Fruit fly (Drosophila melanogaster) whole organism, embryonic: Measurements from ENCODE around the gene CG5273.
A peak's percentile ranks its signal among the peaks of the same experiment; 100 is the strongest.

Experiments used
- Adf1 ChIP-seq: fragments of 200-800 bp; sonication (Bioruptor generic); IDR thresholded peaks from 2 replicates; pipeline ENCODE4 v1.3.6; 2022; ENCODE audit warnings: missing biosample characterization, missing genetic modification characterization
- Atf-2 ChIP-seq: fragments of 200-800 bp; sonication (Bioruptor generic); optimal IDR thresholded peaks from 2 replicates; lab custom pipeline; 2016; ENCODE audit warnings: missing biosample characterization, missing genetic modification characterization
- CG10321 ChIP-seq: fragments of 200-800 bp; sonication (Bioruptor generic); IDR thresholded peaks from 2 replicates; pipeline ENCODE4 v1.3.6; 2022; ENCODE audit warnings: missing biosample characterization, missing genetic modification characterization
- CG11247 ChIP-seq: fragments of 200-800 bp; sonication (Bioruptor generic); IDR thresholded peaks from 2 replicates; pipeline ENCODE4 v1.3.6; 2022; ENCODE audit warnings: missing biosample characterization, missing genetic modification characterization
- CG11398 ChIP-seq: fragments of 200-800 bp; sonication (Bioruptor generic); optimal IDR thresholded peaks from 2 replicates; lab custom pipeline; 2016; ENCODE audit warnings: missing biosample characterization, missing genetic modification characterization
- CG11560 ChIP-seq: fragments of 200-800 bp; sonication (Bioruptor generic); IDR thresholded peaks from 3 replicates; pipeline ENCODE4 v1.3.6; 2022; ENCODE audit warnings: missing biosample characterization, missing genetic modification characterization
- CG12391 ChIP-seq: fragments of 200-800 bp; sonication (Bioruptor generic); optimal IDR thresholded peaks from 3 replicates; lab custom pipeline; 2018; ENCODE audit warnings: missing biosample characterization, mild to moderate bottlenecking, missing genetic modification characterization, moderate library complexity
- CG12744 ChIP-seq: fragments of 200-800 bp; sonication (Bioruptor generic); optimal IDR thresholded peaks from 2 replicates; lab custom pipeline; 2016; ENCODE audit warnings: missing biosample characterization, missing genetic modification characterization
- CG14050 ChIP-seq: fragments of 200-800 bp; sonication (Bioruptor generic); IDR thresholded peaks from 3 replicates; pipeline ENCODE4 v1.3.6; 2022; ENCODE audit warnings: missing biosample characterization, missing genetic modification characterization
- CG14667 ChIP-seq: fragments of 200-800 bp; sonication (Bioruptor generic); IDR thresholded peaks from 2 replicates; pipeline ENCODE4 v1.3.6; 2022; ENCODE audit warnings: missing biosample characterization, missing genetic modification characterization
- CG2199 ChIP-seq: fragments of 200-800 bp; sonication (Bioruptor generic); IDR thresholded peaks from 3 replicates; pipeline ENCODE4 v1.3.6; 2022; ENCODE audit warnings: missing biosample characterization, missing genetic modification characterization
- CG3065 ChIP-seq: fragments of 200-800 bp; sonication (Bioruptor generic); optimal IDR thresholded peaks from 2 replicates; lab custom pipeline; 2016; ENCODE audit warnings: missing biosample characterization, missing genetic modification characterization
- CG32532 ChIP-seq: fragments of 200-800 bp; sonication (Bioruptor generic); IDR thresholded peaks from 2 replicates; pipeline ENCODE4 v1.3.6; 2022; ENCODE audit warnings: missing biosample characterization, missing genetic modification characterization
- CG3407 ChIP-seq: fragments of 200-800 bp; sonication (Bioruptor generic); optimal IDR thresholded peaks from 2 replicates; lab custom pipeline; 2018; ENCODE audit warnings: missing biosample characterization, mild to moderate bottlenecking, missing genetic modification characterization
- CG3726 ChIP-seq: fragments of 200-800 bp; sonication (Bioruptor generic); IDR thresholded peaks from 3 replicates; pipeline ENCODE4, ENCODE4 v1.3.6; 2022; ENCODE audit warnings: missing biosample characterization, missing genetic modification characterization
- CG4730 ChIP-seq: fragments of 200-800 bp; sonication (Bioruptor generic); IDR thresholded peaks from 2 replicates; pipeline ENCODE4 v1.3.6; 2022; ENCODE audit warnings: missing biosample characterization, missing genetic modification characterization
- CG5180 ChIP-seq: fragments of 200-800 bp; sonication (Bioruptor generic); optimal IDR thresholded peaks from 3 replicates; lab custom pipeline; 2017; ENCODE audit warnings: missing biosample characterization, missing genetic modification characterization, mild to moderate bottlenecking, moderate library complexity, missing genetic modification reagents
- CG6175 ChIP-seq: fragments of 200-800 bp; sonication (Bioruptor generic); IDR thresholded peaks from 3 replicates; pipeline ENCODE4 v1.3.6; 2022; ENCODE audit warnings: missing biosample characterization, missing genetic modification characterization
- CG6791 ChIP-seq: fragments of 200-800 bp; sonication (Bioruptor generic); IDR thresholded peaks from 3 replicates; pipeline ENCODE4 v1.3.6; 2022; ENCODE audit warnings: missing biosample characterization, missing genetic modification characterization; ENCODE audit not compliant: partially characterized antibody
- CG8359 ChIP-seq: fragments of 200-800 bp; sonication (Bioruptor generic); optimal IDR thresholded peaks from 2 replicates; lab custom pipeline; 2017; ENCODE audit warnings: missing biosample characterization, mild to moderate bottlenecking, missing genetic modification characterization, borderline replicate concordance
- Chrac-16 ChIP-seq: fragments of 200-800 bp; sonication (Bioruptor generic); optimal IDR thresholded peaks from 3 replicates; lab custom pipeline; 2016; ENCODE audit warnings: missing biosample characterization, missing genetic modification characterization
- Dip3 ChIP-seq: fragments of 200-800 bp; sonication (Bioruptor generic); optimal IDR thresholded peaks from 3 replicates; lab custom pipeline; 2016; ENCODE audit warnings: missing biosample characterization, missing genetic modification characterization
- HLH4C ChIP-seq: fragments of 200-800 bp; sonication (Bioruptor generic); IDR thresholded peaks from 3 replicates; pipeline ENCODE4 v1.3.6; 2022; ENCODE audit warnings: missing biosample characterization, missing genetic modification characterization; ENCODE audit not compliant: partially characterized antibody
- Hmx ChIP-seq: fragments of 200-800 bp; sonication (Bioruptor generic); optimal IDR thresholded peaks from 2 replicates; lab custom pipeline; 2016; ENCODE audit warnings: missing biosample characterization, missing genetic modification characterization
- Nf-YC ChIP-seq: fragments of 200-800 bp; optimal IDR thresholded peaks from 3 replicates; lab custom pipeline; 2019; ENCODE audit warnings: missing biosample characterization, mild to moderate bottlenecking, missing genetic modification characterization, moderate library complexity
- Oaz ChIP-seq: fragments of 200-800 bp; sonication (Bioruptor generic); IDR thresholded peaks from 2 replicates; pipeline ENCODE4 v1.3.6; 2022; ENCODE audit warnings: missing biosample characterization, missing genetic modification characterization
- Oli ChIP-seq: fragments of 200-800 bp; sonication (Bioruptor generic); optimal IDR thresholded peaks from 2 replicates; lab custom pipeline; 2018; ENCODE audit warnings: missing biosample characterization, mild to moderate bottlenecking, missing genetic modification characterization, moderate library complexity
- Stat92E ChIP-seq, 3 experiments: fragments of >200 bp in 2 of 3; fragments of 200-800 bp in 1 of 3; sonication (Bioruptor generic) in 1 of 3; optimal IDR thresholded peaks; 2 replicates each; lab custom pipeline; 2017 to 2019; ENCODE audit warnings: missing biosample characterization in 3 of 3, missing genetic modification characterization in 3 of 3, mild to moderate bottlenecking in 1 of 3, moderate library complexity in 1 of 3
- al ChIP-seq: fragments of 200-800 bp; sonication (Bioruptor generic); IDR thresholded peaks from 2 replicates; pipeline ENCODE4 v1.3.6; 2022; ENCODE audit warnings: missing biosample characterization, missing genetic modification characterization
- amos ChIP-seq: fragments of 200-800 bp; sonication (Bioruptor generic); IDR thresholded peaks from 2 replicates; pipeline ENCODE4 v1.3.6; 2022; ENCODE audit warnings: missing biosample characterization, missing genetic modification characterization; ENCODE audit not compliant: partially characterized antibody
- aop ChIP-seq: fragments of 200-800 bp; sonication (Bioruptor generic); IDR thresholded peaks from 2 replicates; pipeline ENCODE4 v1.3.6; 2022; ENCODE audit warnings: missing biosample characterization, missing genetic modification characterization
- bcd ChIP-seq: fragments of 200-800 bp; sonication (Bioruptor generic); optimal IDR thresholded peaks from 2 replicates; lab custom pipeline; 2017; ENCODE audit warnings: missing biosample characterization, mild to moderate bottlenecking, missing genetic modification characterization
- chinmo ChIP-seq: fragments of 200-800 bp; sonication (Bioruptor generic); IDR thresholded peaks from 4 replicates; pipeline ENCODE4 v1.3.6; 2022; ENCODE audit warnings: missing biosample characterization, missing genetic modification characterization; ENCODE audit not compliant: partially characterized antibody
- danr ChIP-seq: fragments of 200-800 bp; sonication (Bioruptor generic); IDR thresholded peaks from 2 replicates; pipeline ENCODE4 v1.3.6; 2022; ENCODE audit warnings: missing biosample characterization, missing genetic modification characterization
- fd3F ChIP-seq: fragments of 200-800 bp; sonication (Bioruptor generic); optimal IDR thresholded peaks from 2 replicates; lab custom pipeline; 2018; ENCODE audit warnings: missing biosample characterization, mild to moderate bottlenecking, missing genetic modification characterization, moderate library complexity
- gcm ChIP-seq: fragments of 200-800 bp; sonication (Bioruptor generic); optimal IDR thresholded peaks from 2 replicates; lab custom pipeline; 2019; ENCODE audit warnings: missing biosample characterization, mild to moderate bottlenecking, missing genetic modification characterization, moderate library complexity
- grn ChIP-seq: fragments of 200-800 bp; sonication (Bioruptor generic); optimal IDR thresholded peaks from 3 replicates; lab custom pipeline; 2017; ENCODE audit warnings: missing biosample characterization, missing genetic modification characterization
- hbn ChIP-seq: fragments of 200-800 bp; sonication (Bioruptor generic); IDR thresholded peaks from 2 replicates; pipeline ENCODE4 v1.3.6; 2022; ENCODE audit warnings: missing biosample characterization, missing genetic modification characterization; ENCODE audit not compliant: partially characterized antibody
- hkb ChIP-seq, 2 experiments: fragments of 200-800 bp in 1 of 2; fragments of >200 bp in 1 of 2; sonication (Bioruptor generic) in 1 of 2; IDR thresholded peaks in 1 of 2; optimal IDR thresholded peaks in 1 of 2; 2 replicates each; pipeline versions ENCODE4 v1.3.6 to Lab custom; 2017 to 2022; ENCODE audit warnings: missing biosample characterization in 1 of 2, missing genetic modification characterization in 1 of 2
- kay ChIP-seq: fragments of 200-800 bp; sonication (Bioruptor generic); optimal IDR thresholded peaks from 2 replicates; lab custom pipeline; 2016; ENCODE audit warnings: missing biosample characterization, missing genetic modification characterization
- kni ChIP-seq: fragments of 200-800 bp; sonication (Bioruptor generic); optimal IDR thresholded peaks from 3 replicates; lab custom pipeline; 2017; ENCODE audit warnings: mild to moderate bottlenecking, missing biosample characterization, missing genetic modification reagents, missing genetic modification characterization
- knrl ChIP-seq: fragments of 200-800 bp; sonication (Bioruptor generic); IDR thresholded peaks from 3 replicates; pipeline ENCODE4 v1.3.6; 2022; ENCODE audit warnings: missing biosample characterization, missing genetic modification characterization; ENCODE audit not compliant: partially characterized antibody
- lab ChIP-seq: fragments of 200-800 bp; sonication (Bioruptor generic); optimal IDR thresholded peaks from 3 replicates; lab custom pipeline; 2017; ENCODE audit warnings: missing biosample characterization, missing genetic modification characterization, mild to moderate bottlenecking, moderate library complexity, missing genetic modification reagents
- lov ChIP-seq, 2 experiments: fragments of 200-800 bp in 1 of 2; fragments of >200 bp in 1 of 2; sonication (Bioruptor generic) in 1 of 2; IDR thresholded peaks in 1 of 2; optimal IDR thresholded peaks in 1 of 2; 2 replicates in 1 of 2; 3 replicates in 1 of 2; pipeline versions ENCODE4 v1.3.6 to Lab custom; 2017 to 2022; ENCODE audit warnings: missing biosample characterization in 1 of 2, missing genetic modification characterization in 1 of 2
- onecut ChIP-seq: fragments of 200-800 bp; sonication (Bioruptor generic); IDR thresholded peaks from 2 replicates; pipeline ENCODE4 v1.3.6; 2022; ENCODE audit warnings: missing biosample characterization, missing genetic modification characterization
- org-1 ChIP-seq: fragments of 200-800 bp; sonication (Bioruptor generic); optimal IDR thresholded peaks from 2 replicates; lab custom pipeline; 2017; ENCODE audit warnings: missing biosample characterization, missing genetic modification characterization
- sug ChIP-seq: fragments of 200-800 bp; optimal IDR thresholded peaks from 2 replicates; lab custom pipeline; 2019; ENCODE audit warnings: missing biosample characterization, mild to moderate bottlenecking, missing genetic modification characterization, moderate library complexity
- trem ChIP-seq: fragments of 200-800 bp; optimal IDR thresholded peaks from 3 replicates; lab custom pipeline; 2019; ENCODE audit warnings: missing biosample characterization, mild to moderate bottlenecking, missing genetic modification characterization, moderate library complexity
- tup ChIP-seq: fragments of 200-800 bp; sonication (Bioruptor generic); optimal IDR thresholded peaks from 2 replicates; lab custom pipeline; 2016; ENCODE audit warnings: missing biosample characterization, mild to moderate bottlenecking, missing genetic modification characterization, moderate library complexity
- unc-4 ChIP-seq: fragments of 200-800 bp; sonication (Bioruptor generic); IDR thresholded peaks from 2 replicates; pipeline ENCODE4 v1.3.6; 2022; ENCODE audit warnings: missing biosample characterization, missing genetic modification characterization; ENCODE audit not compliant: partially characterized antibody

The CG5273 gene

DNA sequence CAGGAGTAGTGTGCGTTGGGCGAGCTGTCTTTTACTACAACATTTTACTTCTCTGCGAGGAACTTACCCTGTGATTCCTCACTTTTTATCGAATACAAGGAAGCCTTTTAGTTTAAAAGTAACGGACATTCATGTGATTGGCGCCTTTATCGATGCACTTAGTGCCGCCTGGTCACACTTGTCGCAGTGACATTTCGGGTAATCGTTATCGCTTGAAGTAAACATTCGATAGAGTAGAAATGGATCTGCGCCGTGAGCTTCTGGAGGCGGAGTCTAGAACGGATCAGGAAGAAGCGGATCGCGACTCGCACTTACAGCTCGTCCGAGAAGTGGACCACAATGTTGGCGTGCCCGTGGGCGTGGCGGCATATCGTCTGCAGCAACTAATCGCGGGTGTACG lies 33.5 kb downstream of the CG5273 start, which contains the start of gene CG16989 (continued):
- TF ChIP-seq lov (optimal IDR thresholded peaks at IDR 0.05; lab: Kevin White, UChicago) (no peak), lov (GFP tag; IDR thresholded peaks at IDR 0.05; lab: Robert Waterston, UW) (no peak), hbn (GFP tag; lab: Robert Waterston, UW) (peak; percentile 22; the same call in 1 of the 2 replicates), Oaz (GFP tag; lab: Robert Waterston, UW) (no peak), CG3407 (no peak), CG11398 (no peak), tup (GFP tag; lab: Kevin White, UChicago) (no peak), HLH4C (GFP tag; lab: Robert Waterston, UW) (peak; percentile 63), onecut (GFP tag; lab: Robert Waterston, UW) (no peak), knrl (GFP tag; lab: Robert Waterston, UW) (peak; percentile 33; the same call in 1 of the 3 replicates), chinmo (GFP tag; lab: Robert Waterston, UW) (no peak), amos (GFP tag; lab: Robert Waterston, UW) (peak; percentile 45; the same call in 1 of the 2 replicates), trem (peak; percentile 52), Chrac-16 (GFP tag; lab: Kevin White, UChicago) (no peak), kay (GFP tag; lab: Kevin White, UChicago) (no peak), kni (GFP tag; lab: Kevin White, UChicago) (no peak), CG32532 (GFP tag; lab: Robert Waterston, UW) (no peak), unc-4 (GFP tag; lab: Robert Waterston, UW) (peak; percentile 51), CG6175 (GFP tag; lab: Robert Waterston, UW) (no peak), org-1 (GFP tag; lab: Kevin White, UChicago) (no peak), hkb (optimal IDR thresholded peaks at IDR 0.05; lab: Kevin White, UChicago) (no peak), hkb (GFP tag; IDR thresholded peaks at IDR 0.05; lab: Robert Waterston, UW) (no peak), Stat92E (GFP tag; optimal IDR thresholded peaks at IDR 0.05; lab: Kevin White, UChicago) (no peak), Atf-2 (GFP tag; lab: Kevin White, UChicago) (no peak), CG12391 (tag; lab: Kevin White, UChicago) (no peak), lab (GFP tag; lab: Kevin White, UChicago) (no peak), Dip3 (GFP tag; lab: Kevin White, UChicago) (no peak), Oli (tag; lab: Kevin White, UChicago) (no peak), CG8359 (GFP tag; lab: Kevin White, UChicago) (no peak), CG10321 (GFP tag; lab: Robert Waterston, UW) (no peak), danr (GFP tag; lab: Robert Waterston, UW) (no peak), Adf1 (GFP tag; lab: Robert Waterston, UW) (no peak), CG14050 (no peak), CG6791 (GFP tag; lab: Robert Waterston, UW) (peak; percentile 63; the same call in 2 of the 3 replicates), CG11560 (tag; lab: Robert Waterston, UW) (peak; percentile 95), CG5180 (no peak), bcd (GFP tag; lab: Kevin White, UChicago) (no peak), CG2199 (GFP tag; lab: Robert Waterston, UW) (no peak), aop (GFP tag; lab: Robert Waterston, UW) (no peak), sug (tag; lab: Kevin White, UChicago) (no peak), grn (GFP tag; lab: Kevin White, UChicago) (no peak), CG12744 (GFP tag; lab: Kevin White, UChicago) (no peak), CG3726 (GFP tag; lab: Robert Waterston, UW) (no peak), CG11247 (GFP tag; lab: Robert Waterston, UW) (no peak), Hmx (GFP tag; lab: Kevin White, UChicago) (no peak), al (GFP tag; lab: Robert Waterston, UW) (no peak), CG4730 (GFP tag; lab: Robert Waterston, UW) (no peak), CG14667 (GFP tag; lab: Robert Waterston, UW) (no peak), fd3F (GFP tag; lab: Kevin White, UChicago) (no peak), CG3065 (GFP tag; lab: Kevin White, UChicago) (no peak), gcm (GFP tag; lab: Kevin White, UChicago) (no peak), Nf-YC (peak; percentile 23)
